Worm (Caenorhabditis elegans) whole organism, mixed stage, embryonic: Measurements from ENCODE around the gene F20B6.9.

Source experiments
- M03D4.4 ChIP-seq: sonication (generic microtip); optimal IDR thresholded peaks from 2 replicates; lab custom pipeline; 2017; ENCODE audit warnings: mild to moderate bottlenecking, missing genetic modification characterization, missing compliant biosample characterization
- flh-1 ChIP-seq: fragments of 200-800 bp; sonication (Bioruptor generic); optimal IDR thresholded peaks from 2 replicates; lab custom pipeline; 2018; ENCODE audit warnings: mild to moderate bottlenecking, missing genetic modification characterization, moderate library complexity, missing compliant biosample characterization
- mab-5 ChIP-seq: fragments of 150-350 bp; optimal IDR thresholded peaks from 2 replicates; lab custom pipeline; 2014; ENCODE audit warnings: missing biosample characterization, missing genetic modification characterization
- nhr-76 ChIP-seq: sonication (generic microtip); optimal IDR thresholded peaks from 2 replicates; lab custom pipeline; 2017; ENCODE audit warnings: missing biosample characterization, missing genetic modification characterization
- pha-4 ChIP-seq: fragments of 150-350 bp; optimal IDR thresholded peaks from 2 replicates; lab custom pipeline; 2018; ENCODE audit warnings: missing biosample characterization, missing genetic modification reagents, missing genetic modification characterization
- snpc-4 ChIP-seq: fragments of 150-350 bp; optimal IDR thresholded peaks from 2 replicates; lab custom pipeline; 2014; ENCODE audit warnings: missing biosample characterization, missing genetic modification characterization
- tbx-8 ChIP-seq: fragments of 200-800 bp; sonication (Bioruptor generic); optimal IDR thresholded peaks from 2 replicates; lab custom pipeline; 2018; ENCODE audit warnings: mild to moderate bottlenecking, missing genetic modification characterization, moderate library complexity, missing compliant biosample characterization
- unc-62 ChIP-seq: fragments of 150-350 bp; optimal IDR thresholded peaks from 2 replicates; lab custom pipeline; 2014; ENCODE audit warnings: missing biosample characterization, missing genetic modification reagents, missing genetic modification characterization

DNA sequence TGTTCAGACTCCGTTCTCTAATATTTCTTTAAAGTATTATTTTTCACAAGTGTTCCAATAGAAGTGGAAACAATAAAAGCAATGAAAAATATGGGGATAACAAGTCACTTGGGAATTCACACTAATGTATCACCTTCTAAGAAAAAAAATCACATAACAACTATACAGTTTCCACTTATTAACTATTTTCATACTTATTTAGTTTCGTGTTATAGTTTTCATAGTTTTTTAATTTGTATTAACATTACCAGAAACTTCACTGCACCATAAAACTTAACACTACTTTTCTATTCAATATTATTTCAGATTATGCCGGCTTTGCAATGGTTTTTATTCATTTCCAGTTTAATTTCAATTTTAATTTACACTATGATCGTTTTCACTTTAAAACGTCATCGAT is 44.8 kb upstream of the F20B6.9 start, which contains the start of gene srv-5:
- TF ChIP-seq M03D4.4 (tag; lab: Kevin White, UChicago) (no peak), flh-1 (GFP tag; lab: Kevin White, UChicago) (no peak), tbx-8 (GFP tag; lab: Kevin White, UChicago) (no peak), nhr-76 (no peak), snpc-4 (no peak), mab-5 (tag; lab: Kevin White, UChicago) (no peak), unc-62 (GFP tag; lab: Kevin White, UChicago) (no peak), pha-4 (tag; lab: Kevin White, UChicago) (no peak)
